Fruit fly (Drosophila melanogaster) whole organism, embryonic: ENCODE data around the gene cue.

Experiments
- Aef1 ChIP-seq: fragments of 200-800 bp; sonication (Bioruptor generic); IDR thresholded peaks from 3 replicates; pipeline ENCODE4 v1.3.6; 2022; ENCODE audit warnings: missing biosample characterization, missing genetic modification characterization
- Atf6 ChIP-seq: fragments of 200-800 bp; sonication (Bioruptor generic); IDR thresholded peaks from 2 replicates; pipeline ENCODE4 v1.3.6; 2022; ENCODE audit warnings: missing biosample characterization, missing genetic modification characterization
- CG10267 ChIP-seq: fragments of 200-800 bp; sonication (Bioruptor generic); optimal IDR thresholded peaks from 2 replicates; lab custom pipeline; 2018; ENCODE audit warnings: missing biosample characterization, mild to moderate bottlenecking, missing genetic modification characterization, moderate library complexity
- CG10321 ChIP-seq: fragments of 200-800 bp; sonication (Bioruptor generic); IDR thresholded peaks from 2 replicates; pipeline ENCODE4 v1.3.6; 2022; ENCODE audit warnings: missing biosample characterization, missing genetic modification characterization
- CG11085 ChIP-seq: fragments of 200-800 bp; sonication (Bioruptor generic); IDR thresholded peaks from 2 replicates; pipeline ENCODE4 v1.3.6; 2022; ENCODE audit warnings: missing biosample characterization, missing genetic modification characterization
- CG12071 ChIP-seq: fragments of 200-800 bp; sonication (Bioruptor generic); optimal IDR thresholded peaks from 3 replicates; lab custom pipeline; 2018; ENCODE audit warnings: missing biosample characterization, mild to moderate bottlenecking, missing genetic modification characterization
- CG12104 ChIP-seq: fragments of 200-800 bp; sonication (Bioruptor generic); optimal IDR thresholded peaks from 3 replicates; lab custom pipeline; 2016; ENCODE audit warnings: missing biosample characterization, missing genetic modification characterization
- CG14014 ChIP-seq: fragments of 200-800 bp; sonication (Bioruptor generic); IDR thresholded peaks from 2 replicates; pipeline ENCODE4 v1.3.6; 2022; ENCODE audit warnings: missing biosample characterization, missing genetic modification characterization
- CG14441 ChIP-seq: fragments of 200-800 bp; sonication (Bioruptor generic); IDR thresholded peaks from 2 replicates; pipeline ENCODE4 v1.3.6; 2022; ENCODE audit warnings: missing biosample characterization, missing genetic modification characterization
- CG15073 ChIP-seq: fragments of 200-800 bp; sonication (Bioruptor generic); optimal IDR thresholded peaks from 2 replicates; lab custom pipeline; 2016; ENCODE audit warnings: missing biosample characterization, missing genetic modification characterization
- CG1832 ChIP-seq: fragments of 200-800 bp; sonication (Bioruptor generic); optimal IDR thresholded peaks from 2 replicates; lab custom pipeline; 2017; ENCODE audit warnings: missing biosample characterization, mild to moderate bottlenecking, missing genetic modification characterization, inconsistent platforms
- CG18476 ChIP-seq: fragments of 200-800 bp; sonication (Bioruptor generic); optimal IDR thresholded peaks from 2 replicates; lab custom pipeline; 2016; ENCODE audit warnings: missing biosample characterization, mild to moderate bottlenecking, missing genetic modification characterization
- CG30431 ChIP-seq: fragments of 200-800 bp; sonication (Bioruptor generic); optimal IDR thresholded peaks from 2 replicates; lab custom pipeline; 2017; ENCODE audit warnings: missing biosample characterization, missing genetic modification characterization
- CG3065 ChIP-seq: fragments of 200-800 bp; sonication (Bioruptor generic); optimal IDR thresholded peaks from 2 replicates; lab custom pipeline; 2016; ENCODE audit warnings: missing biosample characterization, missing genetic modification characterization
- CG32767 ChIP-seq: fragments of 200-800 bp; sonication (Bioruptor generic); IDR thresholded peaks from 2 replicates; pipeline ENCODE4 v1.3.6; 2022; ENCODE audit warnings: missing biosample characterization, missing genetic modification characterization
- CG4360 ChIP-seq: fragments of 200-800 bp; sonication (Bioruptor generic); IDR thresholded peaks from 2 replicates; pipeline ENCODE4 v1.3.6; 2022; ENCODE audit warnings: missing biosample characterization, missing genetic modification characterization
- CG6854 ChIP-seq: fragments of 200-800 bp; sonication (Bioruptor generic); optimal IDR thresholded peaks from 3 replicates; lab custom pipeline; 2017; ENCODE audit warnings: missing biosample characterization, mild to moderate bottlenecking, missing genetic modification characterization
- CG8089 ChIP-seq: fragments of 200-800 bp; sonication (Bioruptor generic); optimal IDR thresholded peaks from 3 replicates; lab custom pipeline; 2016; ENCODE audit warnings: missing biosample characterization, missing genetic modification characterization
- CG8359 ChIP-seq: fragments of 200-800 bp; sonication (Bioruptor generic); optimal IDR thresholded peaks from 2 replicates; lab custom pipeline; 2017; ENCODE audit warnings: missing biosample characterization, mild to moderate bottlenecking, missing genetic modification characterization, borderline replicate concordance
- CG8765 ChIP-seq: fragments of 200-800 bp; sonication (Bioruptor generic); IDR thresholded peaks from 2 replicates; pipeline ENCODE4 v1.3.6; 2022; ENCODE audit warnings: missing biosample characterization, missing genetic modification characterization
- CG8944 ChIP-seq: fragments of 200-800 bp; sonication (Bioruptor generic); optimal IDR thresholded peaks from 3 replicates; lab custom pipeline; 2016; ENCODE audit warnings: missing biosample characterization, missing genetic modification characterization
- Chrac-16 ChIP-seq: fragments of 200-800 bp; sonication (Bioruptor generic); optimal IDR thresholded peaks from 3 replicates; lab custom pipeline; 2016; ENCODE audit warnings: missing biosample characterization, missing genetic modification characterization
- Dip2 ChIP-seq: fragments of 200-800 bp; sonication (Bioruptor generic); IDR thresholded peaks from 2 replicates; pipeline ENCODE4 v1.3.6; 2022; ENCODE audit warnings: missing biosample characterization, missing genetic modification characterization
- Ets65A ChIP-seq: fragments of 200-800 bp; sonication (Bioruptor generic); peaks from one replicate; lab custom pipeline; 2016; ENCODE audit warnings: missing biosample characterization, missing genetic modification characterization
- H2.0 ChIP-seq: fragments of 200-800 bp; sonication (Bioruptor generic); IDR thresholded peaks from 2 replicates; pipeline ENCODE4 v1.3.6; 2022; ENCODE audit warnings: missing biosample characterization, missing genetic modification characterization
- Hr3 ChIP-seq: fragments of 200-800 bp; sonication (Bioruptor generic); optimal IDR thresholded peaks from 3 replicates; lab custom pipeline; 2016; ENCODE audit warnings: missing biosample characterization, missing genetic modification characterization
- Mes4 ChIP-seq: fragments of 200-800 bp; sonication (Bioruptor generic); optimal IDR thresholded peaks from 2 replicates; lab custom pipeline; 2016; ENCODE audit warnings: missing biosample characterization, missing genetic modification characterization
- NFAT ChIP-seq: fragments of 200-800 bp; sonication (Bioruptor generic); IDR thresholded peaks from 2 replicates; pipeline ENCODE4 v1.3.6; 2022; ENCODE audit warnings: missing biosample characterization, missing genetic modification characterization
- Nf-YB ChIP-seq: fragments of 200-800 bp; sonication (Bioruptor generic); optimal IDR thresholded peaks from 3 replicates; lab custom pipeline; 2019; ENCODE audit warnings: missing biosample characterization, mild to moderate bottlenecking, missing genetic modification characterization, moderate library complexity
- Sox100B ChIP-seq: fragments of 200-800 bp; sonication (Bioruptor generic); optimal IDR thresholded peaks from 3 replicates; lab custom pipeline; 2018; ENCODE audit warnings: missing biosample characterization, mild to moderate bottlenecking, missing genetic modification characterization
- Stat92E ChIP-seq, 3 experiments: fragments of >200 bp in 2 of 3; fragments of 200-800 bp in 1 of 3; sonication (Bioruptor generic) in 1 of 3; optimal IDR thresholded peaks; 2 replicates each; lab custom pipeline; 2017 to 2019; ENCODE audit warnings: missing biosample characterization in 3 of 3, missing genetic modification characterization in 3 of 3, mild to moderate bottlenecking in 1 of 3, moderate library complexity in 1 of 3
- corto ChIP-seq: fragments of 200-800 bp; sonication (Bioruptor generic); optimal IDR thresholded peaks from 2 replicates; lab custom pipeline; 2016; ENCODE audit warnings: missing biosample characterization, mild to moderate bottlenecking, missing genetic modification characterization, moderate library complexity
- croc ChIP-seq: fragments of 200-800 bp; sonication (Bioruptor generic); conservative IDR thresholded peaks from 3 replicates; pipeline ENCODE4 v1.3.6; 2022; ENCODE audit warnings: missing biosample characterization, missing genetic modification characterization
- eve ChIP-seq, 2 experiments: fragments of >200 bp; optimal IDR thresholded peaks; 2 replicates each; lab custom pipeline; 2017; ENCODE audit warnings: missing biosample characterization in 2 of 2, missing genetic modification characterization in 2 of 2
- exex ChIP-seq: fragments of 200-800 bp; sonication (Bioruptor generic); optimal IDR thresholded peaks from 4 replicates; lab custom pipeline; 2018; ENCODE audit warnings: missing biosample characterization, mild to moderate bottlenecking, missing genetic modification characterization, moderate library complexity
- grn ChIP-seq: fragments of 200-800 bp; sonication (Bioruptor generic); optimal IDR thresholded peaks from 3 replicates; lab custom pipeline; 2017; ENCODE audit warnings: missing biosample characterization, missing genetic modification characterization
- kay ChIP-seq: fragments of 200-800 bp; sonication (Bioruptor generic); optimal IDR thresholded peaks from 2 replicates; lab custom pipeline; 2016; ENCODE audit warnings: missing biosample characterization, missing genetic modification characterization
- lilli ChIP-seq: fragments of 200-800 bp; sonication (Bioruptor generic); optimal IDR thresholded peaks from 3 replicates; lab custom pipeline; 2016; ENCODE audit warnings: missing biosample characterization, missing genetic modification characterization
- luna ChIP-seq: fragments of 200-800 bp; sonication (Bioruptor generic); optimal IDR thresholded peaks from 2 replicates; lab custom pipeline; 2016; ENCODE audit warnings: missing biosample characterization, missing genetic modification characterization
- nom ChIP-seq: fragments of 200-800 bp; sonication (Bioruptor generic); optimal IDR thresholded peaks from 2 replicates; lab custom pipeline; 2017; ENCODE audit warnings: missing biosample characterization, missing genetic modification characterization, mild to moderate bottlenecking, moderate library complexity, missing genetic modification reagents
- onecut ChIP-seq: fragments of 200-800 bp; sonication (Bioruptor generic); IDR thresholded peaks from 2 replicates; pipeline ENCODE4 v1.3.6; 2022; ENCODE audit warnings: missing biosample characterization, missing genetic modification characterization
- phol ChIP-seq: fragments of 200-800 bp; sonication (Bioruptor generic); optimal IDR thresholded peaks from 3 replicates; lab custom pipeline; 2018; ENCODE audit warnings: missing biosample characterization, mild to moderate bottlenecking, missing genetic modification characterization, moderate library complexity
- pita ChIP-seq: fragments of 200-800 bp; sonication (Bioruptor generic); optimal IDR thresholded peaks from 2 replicates; lab custom pipeline; 2017; ENCODE audit warnings: missing biosample characterization, mild to moderate bottlenecking, missing genetic modification characterization
- ranshi ChIP-seq: fragments of 200-800 bp; sonication (Bioruptor generic); IDR thresholded peaks from 2 replicates; pipeline ENCODE4 v1.3.6; 2022; ENCODE audit warnings: missing biosample characterization, missing genetic modification characterization
- sens-2 ChIP-seq: fragments of 200-800 bp; sonication (Bioruptor generic); IDR thresholded peaks from 2 replicates; pipeline ENCODE4 v1.3.6; 2022; ENCODE audit warnings: missing biosample characterization, missing genetic modification characterization
- sima ChIP-seq: fragments of 200-800 bp; sonication (Bioruptor generic); optimal IDR thresholded peaks from 2 replicates; lab custom pipeline; 2016; ENCODE audit warnings: missing biosample characterization, missing genetic modification characterization
- slp2 ChIP-seq: fragments of 200-800 bp; sonication (Bioruptor generic); optimal IDR thresholded peaks from 2 replicates; lab custom pipeline; 2016; ENCODE audit warnings: missing biosample characterization, missing genetic modification characterization
- sna ChIP-seq: fragments of 200-800 bp; sonication (Bioruptor generic); IDR thresholded peaks from 2 replicates; pipeline ENCODE4 v1.3.6; 2022; ENCODE audit warnings: missing biosample characterization, missing genetic modification characterization; ENCODE audit not compliant: partially characterized antibody
- tgo ChIP-seq: fragments of 200-800 bp; sonication (Bioruptor generic); IDR thresholded peaks from 3 replicates; pipeline ENCODE4 v1.3.6; 2022; ENCODE audit warnings: missing biosample characterization, missing genetic modification characterization
- tin ChIP-seq: fragments of 200-800 bp; sonication (Bioruptor generic); optimal IDR thresholded peaks from 3 replicates; lab custom pipeline; 2016; ENCODE audit warnings: missing biosample characterization, missing genetic modification characterization
- yki ChIP-seq: fragments of >200 bp; optimal IDR thresholded peaks from 3 replicates; lab custom pipeline; 2018

Gene cue

DNA sequence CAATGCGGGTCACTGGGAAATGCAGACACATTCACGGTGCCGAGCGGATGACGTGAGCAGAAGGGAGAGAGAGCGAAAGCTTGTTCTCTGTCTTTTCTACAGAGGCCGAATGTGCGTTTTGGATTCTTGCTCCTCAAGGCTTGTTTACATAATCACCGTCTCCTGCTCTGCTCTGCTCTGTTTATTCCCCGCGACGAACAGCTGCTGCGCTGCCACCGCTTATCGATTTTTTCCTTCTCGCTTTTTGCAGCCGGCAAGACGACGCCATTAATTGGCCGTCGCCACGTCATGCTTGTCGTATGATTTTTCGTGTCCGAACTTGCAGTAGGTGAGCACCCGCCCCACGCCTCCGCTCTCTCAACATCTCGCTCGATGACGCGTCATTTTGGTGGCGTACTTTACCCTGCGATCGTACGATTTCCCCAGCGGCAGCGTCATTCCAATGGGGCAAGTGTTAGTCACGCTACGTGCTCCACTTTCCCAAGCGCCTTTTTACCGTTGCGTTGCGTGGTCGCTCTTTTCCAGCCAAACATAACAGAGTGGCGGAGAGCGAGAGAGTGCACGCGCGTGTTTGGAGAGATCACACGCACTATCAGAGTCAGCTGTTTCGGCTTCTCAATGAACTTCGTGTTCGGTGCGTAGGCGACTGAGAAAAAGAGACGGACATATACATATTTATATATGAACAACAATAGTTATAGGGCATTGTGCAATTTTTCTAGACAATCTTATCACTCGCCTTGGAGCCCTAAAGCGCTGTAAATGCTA lies 29.5 kb upstream of the cue start (continued):
- peak; percentile 98 for TF ChIP-seq onecut (GFP tag; lab: Robert Waterston, UW)
- TF ChIP-seq CG12104 (GFP tag; lab: Kevin White, UChicago), result no peak
- TF ChIP-seq tgo, result no peak
- TF ChIP-seq Mes4, result no peak
- TF ChIP-seq exex (tag; lab: Kevin White, UChicago), result peak; percentile 22
- 0 out of 2 replicates have a peak, but pooled peaks have one; percentile 22 for TF ChIP-seq CG4360 (GFP tag; lab: Robert Waterston, UW)
- no peak for TF ChIP-seq Sox100B (GFP tag; lab: Kevin White, UChicago)
- TF ChIP-seq Stat92E (GFP tag; optimal IDR thresholded peaks at IDR 0.05; lab: Kevin White, UChicago), result peak in 1 of 3 experiments; percentile 22
- peak; percentile 40 for TF ChIP-seq sna (GFP tag; lab: Robert Waterston, UW)
- TF ChIP-seq CG8765 (GFP tag; lab: Robert Waterston, UW), result no peak
- TF ChIP-seq Ets65A (GFP tag; lab: Kevin White, UChicago), result peak; percentile 70
- TF ChIP-seq Hr3 (GFP tag; lab: Kevin White, UChicago), result no peak
- TF ChIP-seq CG11085 (GFP tag; lab: Robert Waterston, UW), result no peak
- no peak for TF ChIP-seq luna (GFP tag; lab: Kevin White, UChicago)
- peak; percentile 86 for TF ChIP-seq CG10321 (GFP tag; lab: Robert Waterston, UW)
- no peak for TF ChIP-seq yki (lab: Kevin White, UChicago)
- no peak for TF ChIP-seq CG8359 (GFP tag; lab: Kevin White, UChicago)
- TF ChIP-seq CG8944, result no peak
- TF ChIP-seq CG18476 (GFP tag; lab: Kevin White, UChicago), result no peak
- no peak for TF ChIP-seq eve (GFP tag; optimal IDR thresholded peaks at IDR 0.05; lab: Kevin White, UChicago)
- TF ChIP-seq H2.0, result no peak
- no peak for TF ChIP-seq ranshi (GFP tag; lab: Robert Waterston, UW)
- TF ChIP-seq CG15073 (GFP tag; lab: Kevin White, UChicago), result no peak
- no peak for TF ChIP-seq Chrac-16
- TF ChIP-seq Nf-YB (GFP tag; lab: Kevin White, UChicago), result no peak
- no peak for TF ChIP-seq corto
- no peak for TF ChIP-seq Dip2 (GFP tag; lab: Robert Waterston, UW)
- TF ChIP-seq tin, result no peak
- no peak for TF ChIP-seq CG32767 (GFP tag; lab: Robert Waterston, UW)
- TF ChIP-seq CG30431 (GFP tag; lab: Kevin White, UChicago), result no peak
- no peak for TF ChIP-seq CG14441 (GFP tag; lab: Robert Waterston, UW)
- TF ChIP-seq grn, result no peak
- TF ChIP-seq pita (GFP tag; lab: Kevin White, UChicago), result no peak
- 0 out of 2 replicates have a peak, but pooled peaks have one; percentile 5 for TF ChIP-seq sens-2 (GFP tag; lab: Robert Waterston, UW)
- no peak for TF ChIP-seq sima (GFP tag; lab: Kevin White, UChicago)
- TF ChIP-seq CG12071 (GFP tag; lab: Kevin White, UChicago), result peak; percentile 5
- TF ChIP-seq slp2, result no peak
- no peak for TF ChIP-seq Atf6 (GFP tag; lab: Robert Waterston, UW)
- no peak for TF ChIP-seq lilli
- peak; percentile 45 for TF ChIP-seq kay (GFP tag; lab: Kevin White, UChicago)
- no peak for TF ChIP-seq NFAT
- TF ChIP-seq CG14014 (GFP tag; lab: Robert Waterston, UW), result 0 out of 2 replicates have a peak, but pooled peaks have one; percentile 5
- TF ChIP-seq croc (GFP tag; lab: Robert Waterston, UW), result no peak
- no peak for TF ChIP-seq CG8089 (GFP tag; lab: Kevin White, UChicago)
- TF ChIP-seq CG1832 (GFP tag; lab: Kevin White, UChicago), result peak; percentile 11
- no peak for TF ChIP-seq Aef1
- TF ChIP-seq CG6854 (GFP tag; lab: Kevin White, UChicago), result no peak
- TF ChIP-seq CG3065 (GFP tag; lab: Kevin White, UChicago), result no peak
- TF ChIP-seq nom, result peak; percentile 71
- peak; percentile 68 for TF ChIP-seq phol (tag; lab: Kevin White, UChicago)
- no peak for TF ChIP-seq CG10267 (tag; lab: Kevin White, UChicago)
